Worm (Caenorhabditis elegans) whole organism, L1 larva: ENCODE data around the gene pbo-4.

ENCODE experiments used
- ces-1 ChIP-seq: fragments of 150-350 bp; optimal IDR thresholded peaks from 2 replicates; lab custom pipeline; 2014; ENCODE audit warnings: missing biosample characterization, missing genetic modification reagents, missing genetic modification characterization
- snpc-4 ChIP-seq: fragments of 150-350 bp; optimal IDR thresholded peaks from 2 replicates; lab custom pipeline; 2014; ENCODE audit warnings: missing biosample characterization, missing genetic modification characterization
- snu-23 ChIP-seq: sonication (generic microtip); optimal IDR thresholded peaks from 2 replicates; lab custom pipeline; 2016; ENCODE audit warnings: missing genetic modification characterization, missing compliant biosample characterization

DNA sequence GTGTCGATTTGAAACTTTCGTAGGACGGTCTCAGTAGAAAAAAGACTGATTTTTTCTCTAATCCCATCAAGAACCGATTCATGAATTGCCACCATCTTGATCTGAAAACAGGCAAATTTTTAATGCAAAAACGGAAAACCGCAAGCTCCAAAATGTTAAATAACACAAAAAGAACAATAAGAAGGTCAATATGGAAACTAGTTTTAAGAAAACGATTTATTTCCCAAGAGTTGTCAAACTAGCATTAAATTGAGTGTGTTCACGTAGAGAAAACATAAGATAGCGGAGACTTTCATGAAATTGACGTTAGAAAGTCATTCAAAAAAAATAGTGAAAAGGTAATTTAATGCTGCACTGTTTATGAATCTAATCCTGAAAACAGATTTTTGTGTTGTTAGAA, 40.0 kb upstream of the pbo-4 start, which contains the start of gene F47B10.9:
- TF ChIP-seq ces-1, result no peak
- TF ChIP-seq snu-23 (GFP tag; lab: Kevin White, UChicago), result no peak
- TF ChIP-seq snpc-4, result no peak
